Worm (Caenorhabditis elegans): Measurements from ENCODE around the gene dmsr-9.

dmsr-9 gene

ce11 chrV:6796264-6796663 is 3.2 kb downstream of the dmsr-9 start (continued):
- no peak for TF ChIP-seq dve-1 (tag; optimal IDR thresholded peaks at IDR 0.05; ENCODE audit: insufficient read depth)
- no peak for TF ChIP-seq hlh-11 (tag; optimal IDR thresholded peaks at IDR 0.05)
- TF ChIP-seq egl-27 (tag; optimal IDR thresholded peaks at IDR 0.05) = no peak

ce11 chrV:6793744-6794239 is 5.7 kb downstream of the dmsr-9 start, which contains the start of gene ZC404.1:
TSS of gene ZC404.1 (plus strand) at chrV:6794189.
- no peak for TF ChIP-seq mxl-3 (GFP tag; optimal IDR thresholded peaks at IDR 0.05)
- TF ChIP-seq fkh-10 (GFP tag; optimal IDR thresholded peaks at IDR 0.05) = no peak
- TF ChIP-seq rbr-2 (tag; optimal IDR thresholded peaks at IDR 0.05) = peak; percentile 21
- peak; percentile 28 for TF ChIP-seq mes-2 (tag; optimal IDR thresholded peaks at IDR 0.05; ENCODE audit: poor library complexity, severe bottlenecking)
- TF ChIP-seq nhr-102 (tag; optimal IDR thresholded peaks at IDR 0.05) = no peak
- TF ChIP-seq daf-8 (GFP tag; IDR thresholded peaks at IDR 0.05) = no peak
- TF ChIP-seq hmg-1.1 (GFP tag; IDR thresholded peaks at IDR 0.05) = 0 out of 2 replicates have a peak, but pooled peaks have one; percentile 11
- TF ChIP-seq set-16 (GFP tag; IDR thresholded peaks at IDR 0.05) = peak; percentile 62
- TF ChIP-seq Y75B8A.6 (GFP tag; IDR thresholded peaks at IDR 0.05) = no peak
- TF ChIP-seq gei-8 (GFP tag; optimal IDR thresholded peaks at IDR 0.05) = no peak
- TF ChIP-seq hif-1 (tag; optimal IDR thresholded peaks at IDR 0.05) = no peak

- TF ChIP-seq lsy-2 (tag; optimal IDR thresholded peaks at IDR 0.05) = peak in 1 of 2 experiments; percentile 8
- no peak for TF ChIP-seq Y75B8A.6 (GFP tag; IDR thresholded peaks at IDR 0.05)
Measured at ce11 chrV:6792973-6793372, 6.5 kb downstream of the dmsr-9 start.

- no peak for TF ChIP-seq lin-13 (GFP tag; optimal IDR thresholded peaks at IDR 0.05)
- TF ChIP-seq snpc-4 (tag; optimal IDR thresholded peaks at IDR 0.05) = no peak
- TF ChIP-seq ama-1 (optimal IDR thresholded peaks at IDR 0.05) = no peak
- TF ChIP-seq spr-1 (tag; optimal IDR thresholded peaks at IDR 0.05) = no peak
- TF ChIP-seq tag-97 (GFP tag; IDR thresholded peaks at IDR 0.05) = no peak
Measured at ce11 chrV:6792565-6792964, 6.9 kb downstream of the dmsr-9 start, which contains the start of gene gck-2. TSS of gene gck-2 (minus strand) at chrV:6792665.

ce11 chrV:6787906-6788430 is 11.5 kb downstream of the dmsr-9 start, which contains the start of gene ZC404.2:
TSS of gene ZC404.2 (plus strand) at chrV:6787952.
- TF ChIP-seq saeg-2 (GFP tag; IDR thresholded peaks at IDR 0.05) (no peak), T26A8.4 (GFP tag; IDR thresholded peaks at IDR 0.05) (no peak), zfp-3 (GFP tag; conservative IDR thresholded peaks at IDR 0.05) (no peak), madf-5 (GFP tag; IDR thresholded peaks at IDR 0.05) (0 out of 4 replicates have a peak, but pooled peaks of 1 of the 2 experiments have one; percentile 35), tag-97 (GFP tag; IDR thresholded peaks at IDR 0.05) (no peak), cey-2 (tag; optimal IDR thresholded peaks at IDR 0.05; ENCODE audit: borderline replicate concordance, insufficient read depth) (no peak), php-3 (GFP tag; IDR thresholded peaks at IDR 0.05) (no peak), unc-62 (GFP tag; optimal IDR thresholded peaks at IDR 0.05 in 1 of 2) (no peak), unc-62 (tag; optimal IDR thresholded peaks at IDR 0.05) (no peak), F10B5.3 (tag; optimal IDR thresholded peaks at IDR 0.05) (peak; percentile 32), attf-4 (tag; optimal IDR thresholded peaks at IDR 0.05) (no peak), lin-38 (GFP tag; IDR thresholded peaks at IDR 0.05) (peak; percentile 37; the same call in 1 of the 2 replicates), mes-2 (tag; optimal IDR thresholded peaks at IDR 0.05; ENCODE audit: poor library complexity, severe bottlenecking) (peak; percentile 5), pha-4 (GFP tag; IDR thresholded peaks at IDR 0.05) (0 out of 2 replicates have a peak, but pooled peaks have one; percentile 7), pha-4 (tag; optimal IDR thresholded peaks at IDR 0.05) (no peak), snpc-4 (tag; optimal IDR thresholded peaks at IDR 0.05) (no peak)

Measured in whole organism, L4 larva.